Worm (Caenorhabditis elegans) whole organism, L1 larva: Measurements from ENCODE around the gene myrf-2.

Source experiments
- alr-1 ChIP-seq: fragments of 200-800 bp; sonication (Bioruptor generic); optimal IDR thresholded peaks from 2 replicates; lab custom pipeline; 2018; ENCODE audit warnings: borderline replicate concordance, mild to moderate bottlenecking, missing genetic modification characterization, missing compliant biosample characterization
- blmp-1 ChIP-seq: fragments of 150-350 bp; optimal IDR thresholded peaks from 2 replicates; lab custom pipeline; 2014; ENCODE audit warnings: missing biosample characterization, missing genetic modification characterization
- mdl-1 ChIP-seq, 2 experiments: fragments of 150-350 bp; optimal IDR thresholded peaks; 2 replicates each; lab custom pipeline; 2014 to 2017; ENCODE audit warnings: missing biosample characterization in 2 of 2, missing genetic modification characterization in 2 of 2, inconsistent platforms in 1 of 2
- snpc-4 ChIP-seq: fragments of 150-350 bp; optimal IDR thresholded peaks from 2 replicates; lab custom pipeline; 2014; ENCODE audit warnings: missing biosample characterization, missing genetic modification characterization

DNA sequence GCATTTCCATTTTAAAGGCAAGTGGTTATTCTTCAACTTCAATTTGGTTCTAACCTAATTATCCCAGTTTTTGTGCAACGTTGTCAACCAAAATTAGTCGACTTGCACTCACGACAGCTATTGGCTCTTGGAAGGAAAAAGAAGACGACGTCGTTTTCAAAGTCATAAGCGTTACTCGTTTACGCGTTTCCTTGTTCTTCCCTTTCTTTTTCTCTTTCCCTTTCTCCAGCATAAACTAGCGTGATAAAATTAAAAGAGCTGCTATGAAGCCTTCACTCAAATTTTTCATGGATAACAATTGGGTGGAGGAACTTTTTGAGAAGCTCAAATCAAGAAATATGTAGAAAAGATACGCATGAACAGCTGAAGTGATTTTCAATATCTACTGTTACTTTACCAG, 31.0 kb downstream of the myrf-2 start:
- no peak for TF ChIP-seq snpc-4
- no peak for TF ChIP-seq blmp-1 (tag; lab: Kevin White, UChicago)
- TF ChIP-seq alr-1 (tag; lab: Kevin White, UChicago): no peak
- TF ChIP-seq mdl-1 (tag; optimal IDR thresholded peaks at IDR 0.05; lab: Kevin White, UChicago): no peak
